Worm (Caenorhabditis elegans) whole organism, young adult: ENCODE measurements around the gene Y57G7A.6.

Experiments used
- B0019.2 ChIP-seq: fragments of 200-800 bp; sonication (Bioruptor generic); conservative IDR thresholded peaks from 2 replicates; pipeline ENCODE4 v1.3.6; 2022; ENCODE audit warnings: missing genetic modification reagents, missing genetic modification characterization, missing compliant biosample characterization
- F22D6.2 ChIP-seq: sonication (generic microtip); optimal IDR thresholded peaks from 2 replicates; lab custom pipeline; 2016; ENCODE audit warnings: mild to moderate bottlenecking, missing genetic modification characterization, missing compliant biosample characterization
- F33H1.4 ChIP-seq: fragments of 200-800 bp; sonication (Bioruptor generic); IDR thresholded peaks from 2 replicates; pipeline ENCODE4 v1.3.6; 2022; ENCODE audit warnings: missing genetic modification reagents, missing genetic modification characterization, missing compliant biosample characterization
- F52B5.7 ChIP-seq: sonication (generic microtip); optimal IDR thresholded peaks from 2 replicates; lab custom pipeline; 2016; ENCODE audit warnings: mild to moderate bottlenecking, missing genetic modification characterization, missing compliant biosample characterization
- F57A8.1 ChIP-seq: fragments of 200-800 bp; sonication (Bioruptor generic); optimal IDR thresholded peaks from 2 replicates; lab custom pipeline; 2018; ENCODE audit warnings: mild to moderate bottlenecking, missing genetic modification characterization, moderate library complexity, missing compliant biosample characterization
- K12H6.12 ChIP-seq: fragments of 200-800 bp; sonication (Bioruptor generic); optimal IDR thresholded peaks from 2 replicates; lab custom pipeline; 2018; ENCODE audit warnings: mild to moderate bottlenecking, missing genetic modification characterization, missing compliant biosample characterization
- T07F8.4 ChIP-seq: sonication (generic microtip); optimal IDR thresholded peaks from 2 replicates; lab custom pipeline; 2016; ENCODE audit warnings: mild to moderate bottlenecking, missing genetic modification characterization, moderate library complexity, missing compliant biosample characterization
- Y79H2A.3 ChIP-seq: fragments of 200-800 bp; sonication (Bioruptor generic); conservative IDR thresholded peaks from 2 replicates; pipeline ENCODE4 v1.3.6; 2022; ENCODE audit warnings: missing genetic modification reagents, missing genetic modification characterization, missing compliant biosample characterization
- ama-1 ChIP-seq, 3 experiments: fragments of 150-350 bp in 1 of 3; sonication (generic microtip) in 2 of 3; optimal IDR thresholded peaks; 2 replicates each; lab custom pipeline; 2014 to 2018; ENCODE audit warnings: missing biosample characterization in 2 of 3, missing genetic modification characterization in 2 of 3, missing genetic modification reagents in 2 of 3
- aptf-3 ChIP-seq: fragments of 200-800 bp; sonication (Bioruptor generic); IDR thresholded peaks from 2 replicates; pipeline ENCODE4 v1.3.6; 2022; ENCODE audit warnings: missing genetic modification characterization, missing compliant biosample characterization
- attf-3 ChIP-seq: fragments of 200-800 bp; sonication (Bioruptor generic); conservative IDR thresholded peaks from 2 replicates; pipeline ENCODE4 v1.3.6; 2022; ENCODE audit warnings: missing genetic modification reagents, missing genetic modification characterization, missing compliant biosample characterization
- bed-2 ChIP-seq: fragments of 200-800 bp; sonication (Bioruptor generic); IDR thresholded peaks from 2 replicates; pipeline ENCODE4 v1.3.6; 2022; ENCODE audit warnings: missing genetic modification reagents, missing genetic modification characterization, missing compliant biosample characterization
- ccch-3 ChIP-seq: fragments of 200-800 bp; sonication (Bioruptor generic); optimal IDR thresholded peaks from 2 replicates; lab custom pipeline; 2018; ENCODE audit warnings: mild to moderate bottlenecking, missing genetic modification characterization, missing compliant biosample characterization
- cebp-1 ChIP-seq, 2 experiments: fragments of 200-800 bp in 1 of 2; sonication (Bioruptor generic) in 1 of 2; sonication (generic microtip) in 1 of 2; IDR thresholded peaks in 1 of 2; optimal IDR thresholded peaks in 1 of 2; 2 replicates each; pipeline versions ENCODE4 v1.3.6 to Lab custom; 2017 to 2022; ENCODE audit warnings: missing compliant biosample characterization in 2 of 2, missing genetic modification characterization in 2 of 2, mild to moderate bottlenecking in 1 of 2, missing genetic modification reagents in 1 of 2, moderate library complexity in 1 of 2
- ceh-100 ChIP-seq: fragments of 200-800 bp; sonication (Bioruptor generic); IDR thresholded peaks from 2 replicates; pipeline ENCODE4 v1.3.6; 2022; ENCODE audit warnings: missing genetic modification reagents, missing genetic modification characterization, missing compliant biosample characterization
- ceh-27 ChIP-seq: fragments of 200-800 bp; sonication (Bioruptor generic); optimal IDR thresholded peaks from 2 replicates; lab custom pipeline; 2018; ENCODE audit warnings: mild to moderate bottlenecking, missing genetic modification characterization, moderate library complexity, missing compliant biosample characterization
- ceh-40 ChIP-seq: fragments of 200-800 bp; sonication (Bioruptor generic); IDR thresholded peaks from 2 replicates; pipeline ENCODE4 v1.3.6; 2022; ENCODE audit warnings: missing genetic modification characterization, missing compliant biosample characterization
- ceh-79 ChIP-seq: sonication (generic microtip); optimal IDR thresholded peaks from 2 replicates; lab custom pipeline; 2017; ENCODE audit warnings: mild to moderate bottlenecking, missing genetic modification characterization, missing compliant biosample characterization
- egrh-3 ChIP-seq: fragments of 200-800 bp; sonication (Bioruptor generic); IDR thresholded peaks from 2 replicates; pipeline ENCODE4 v1.3.6; 2022; ENCODE audit warnings: missing genetic modification reagents, missing genetic modification characterization, missing compliant biosample characterization
- ekl-4 ChIP-seq: fragments of 200-800 bp; sonication (Bioruptor generic); IDR thresholded peaks from 2 replicates; pipeline ENCODE4 v1.3.6; 2022; ENCODE audit warnings: missing genetic modification reagents, missing genetic modification characterization, missing compliant biosample characterization
- ets-4 ChIP-seq: fragments of 200-800 bp; sonication (Bioruptor generic); optimal IDR thresholded peaks from 2 replicates; lab custom pipeline; 2018; ENCODE audit warnings: mild to moderate bottlenecking, missing genetic modification characterization, missing compliant biosample characterization
- hmg-1.2 ChIP-seq: fragments of 200-800 bp; sonication (Bioruptor generic); IDR thresholded peaks from 2 replicates; pipeline ENCODE4 v1.3.6; 2022; ENCODE audit warnings: missing genetic modification reagents, missing genetic modification characterization, missing compliant biosample characterization
- hmg-20 ChIP-seq: fragments of 200-800 bp; sonication (Bioruptor generic); IDR thresholded peaks from 2 replicates; pipeline ENCODE4 v1.3.6; 2022; ENCODE audit warnings: missing genetic modification reagents, missing genetic modification characterization, missing compliant biosample characterization
- lin-35 ChIP-seq, 3 experiments: fragments of 150-350 bp in 2 of 3; sonication (generic microtip) in 1 of 3; optimal IDR thresholded peaks; 2 replicates each; lab custom pipeline; 2014 to 2018; ENCODE audit warnings: missing biosample characterization in 3 of 3, missing genetic modification characterization in 3 of 3, missing genetic modification reagents in 3 of 3
- lsy-27 ChIP-seq: sonication (generic microtip); optimal IDR thresholded peaks from 2 replicates; lab custom pipeline; 2017; ENCODE audit warnings: missing genetic modification characterization, mild to moderate bottlenecking, missing compliant biosample characterization, antibody characterized with exemption, missing genotype, borderline replicate concordance; ENCODE audit not compliant: insufficient read depth
- mes-4 ChIP-seq: sonication (generic microtip); optimal IDR thresholded peaks from 2 replicates; lab custom pipeline; 2016; ENCODE audit warnings: missing genotype, missing genetic modification characterization, missing compliant biosample characterization
- mxl-1 ChIP-seq: sonication (generic microtip); optimal IDR thresholded peaks from 2 replicates; lab custom pipeline; 2016; ENCODE audit warnings: missing genetic modification characterization, missing compliant biosample characterization
- nfya-1 ChIP-seq: sonication (generic microtip); optimal IDR thresholded peaks from 2 replicates; lab custom pipeline; 2017; ENCODE audit warnings: antibody characterized with exemption, missing compliant biosample characterization, missing genetic modification characterization, borderline replicate concordance; ENCODE audit not compliant: insufficient read depth
- nfyb-1 ChIP-seq: fragments of 200-800 bp; sonication (Bioruptor generic); IDR thresholded peaks from 2 replicates; pipeline ENCODE4 v1.3.6; 2022; ENCODE audit warnings: missing genetic modification reagents, missing genetic modification characterization, missing compliant biosample characterization
- nhr-120 ChIP-seq: fragments of 200-800 bp; sonication (Bioruptor generic); IDR thresholded peaks from 2 replicates; pipeline ENCODE4 v1.3.6; 2022; ENCODE audit warnings: missing genetic modification characterization, missing compliant biosample characterization
- nhr-179 ChIP-seq: sonication (generic microtip); optimal IDR thresholded peaks from 2 replicates; lab custom pipeline; 2016; ENCODE audit warnings: mild to moderate bottlenecking, missing genetic modification characterization, missing compliant biosample characterization
- nhr-80 ChIP-seq: sonication (generic microtip); optimal IDR thresholded peaks from 2 replicates; lab custom pipeline; 2016; ENCODE audit warnings: missing genetic modification characterization, missing compliant biosample characterization
- nhr-90 ChIP-seq: sonication (generic microtip); optimal IDR thresholded peaks from 2 replicates; lab custom pipeline; 2016; ENCODE audit warnings: missing genotype, mild to moderate bottlenecking, missing genetic modification characterization, missing compliant biosample characterization
- rcor-1 ChIP-seq: fragments of 200-800 bp; sonication (Bioruptor generic); IDR thresholded peaks from 2 replicates; pipeline ENCODE4 v1.3.6; 2022; ENCODE audit warnings: missing genetic modification reagents, missing genetic modification characterization, missing compliant biosample characterization
- rpc-1 ChIP-seq, 2 experiments: fragments of 150-350 bp in 1 of 2; sonication (generic microtip) in 1 of 2; optimal IDR thresholded peaks; 2 replicates each; lab custom pipeline; 2014 to 2018; ENCODE audit warnings: missing biosample characterization in 1 of 2, missing genetic modification characterization in 1 of 2, missing genetic modification reagents in 1 of 2, missing genotype in 1 of 2
- sea-2 ChIP-seq: fragments of 200-800 bp; sonication (Bioruptor generic); IDR thresholded peaks from 2 replicates; pipeline ENCODE4 v1.3.6; 2022; ENCODE audit warnings: missing genetic modification characterization, missing compliant biosample characterization
- snpc-4 ChIP-seq, 5 experiments: fragments of 150-350 bp in 1 of 5; sonication (generic microtip) in 4 of 5; optimal IDR thresholded peaks; 2 replicates each; lab custom pipeline; 2014 to 2018; ENCODE audit warnings: missing genetic modification characterization in 5 of 5, missing biosample characterization in 3 of 5, antibody characterized with exemption in 2 of 5, mild to moderate bottlenecking in 2 of 5, missing compliant biosample characterization in 2 of 5, missing genotype in 2 of 5, moderate library complexity in 2 of 5, missing genetic modification reagents in 1 of 5
- somi-1 ChIP-seq: fragments of 200-800 bp; sonication (Bioruptor generic); optimal IDR thresholded peaks from 2 replicates; lab custom pipeline; 2018; ENCODE audit warnings: mild to moderate bottlenecking, missing genetic modification characterization, missing compliant biosample characterization
- sptf-2 ChIP-seq: fragments of 200-800 bp; sonication (Bioruptor generic); optimal IDR thresholded peaks from 2 replicates; lab custom pipeline; 2018; ENCODE audit warnings: mild to moderate bottlenecking, missing genetic modification characterization, missing compliant biosample characterization
- unc-62 ChIP-seq: fragments of 150-350 bp; optimal IDR thresholded peaks from 2 replicates; lab custom pipeline; 2014; ENCODE audit warnings: missing biosample characterization, missing genetic modification reagents, missing genetic modification characterization
- zim-3 ChIP-seq: sonication (generic microtip); optimal IDR thresholded peaks from 2 replicates; lab custom pipeline; 2017; ENCODE audit warnings: mild to moderate bottlenecking, missing genetic modification characterization, moderate library complexity, missing compliant biosample characterization
- ztf-25 ChIP-seq: fragments of 200-800 bp; sonication (Bioruptor generic); IDR thresholded peaks from 2 replicates; pipeline ENCODE4 v1.3.6; 2022; ENCODE audit warnings: missing genetic modification reagents, missing genetic modification characterization, missing compliant biosample characterization

The Y57G7A.6 gene

ce11 chrII:1325604-1326003 lies 40.2 kb upstream of the Y57G7A.6 start:
- no peak for TF ChIP-seq K12H6.12 (tag; lab: Kevin White, UChicago)
- TF ChIP-seq hmg-1.2 (GFP tag; lab: Robert Waterston, UW) = peak; percentile 71
- TF ChIP-seq, all 124 proteins: peak for 1

- TF ChIP-seq ama-1 (optimal IDR thresholded peaks at IDR 0.05; lab: Kevin White, UChicago) = no peak
- no peak for TF ChIP-seq ama-1 (GFP tag; optimal IDR thresholded peaks at IDR 0.05; lab: Kevin White, UChicago)
- TF ChIP-seq lin-35 (GFP tag; optimal IDR thresholded peaks at IDR 0.05; lab: Kevin White, UChicago) = peak in 1 of 3 experiments; percentile 13
These were observed 38.6 kb upstream of the Y57G7A.6 start for ce11 chrII:1324017-1324416.

- no peak for TF ChIP-seq sptf-2 (GFP tag; lab: Kevin White, UChicago)
- TF ChIP-seq T07F8.4 = no peak
- TF ChIP-seq B0019.2 (GFP tag; lab: Robert Waterston, UW) = no peak
- TF ChIP-seq ztf-25 (GFP tag; lab: Robert Waterston, UW) = no peak
- TF ChIP-seq aptf-3 (GFP tag; lab: Robert Waterston, UW) = no peak
- TF ChIP-seq nhr-179 (tag; lab: Kevin White, UChicago) = no peak
- TF ChIP-seq ama-1 (optimal IDR thresholded peaks at IDR 0.05; lab: Kevin White, UChicago) = no peak
- TF ChIP-seq ama-1 (GFP tag; optimal IDR thresholded peaks at IDR 0.05; lab: Kevin White, UChicago) = peak in 1 of 2 experiments; percentile 1
- no peak for TF ChIP-seq sea-2
- TF ChIP-seq ceh-40 (GFP tag; lab: Robert Waterston, UW) = no peak
- TF ChIP-seq rcor-1 (GFP tag; lab: Robert Waterston, UW) = 0 out of 2 replicates have a peak, but pooled peaks have one; percentile 27
- no peak for TF ChIP-seq cebp-1 (GFP tag; IDR thresholded peaks at IDR 0.05; lab: Robert Waterston, UW)
- peak; percentile 74 for TF ChIP-seq cebp-1 (tag; optimal IDR thresholded peaks at IDR 0.05; lab: Kevin White, UChicago)
- no peak for TF ChIP-seq hmg-20 (GFP tag; lab: Robert Waterston, UW)
- TF ChIP-seq mxl-1 (tag; lab: Kevin White, UChicago) = no peak
- TF ChIP-seq rpc-1 (optimal IDR thresholded peaks at IDR 0.05; lab: Kevin White, UChicago) = no peak
- no peak for TF ChIP-seq rpc-1 (tag; optimal IDR thresholded peaks at IDR 0.05; lab: Kevin White, UChicago)
- no peak for TF ChIP-seq somi-1 (GFP tag; lab: Kevin White, UChicago)
- no peak for TF ChIP-seq nhr-90 (tag; lab: Kevin White, UChicago)
- no peak for TF ChIP-seq zim-3
- peak; percentile 71 for TF ChIP-seq F52B5.7
- TF ChIP-seq attf-3 = no peak
- TF ChIP-seq nhr-80 (tag; lab: Kevin White, UChicago) = no peak
- no peak for TF ChIP-seq F33H1.4 (GFP tag; lab: Robert Waterston, UW)
- TF ChIP-seq snpc-4 (GFP tag; optimal IDR thresholded peaks at IDR 0.05; lab: Kevin White, UChicago) = no peak
- TF ChIP-seq snpc-4 (tag; optimal IDR thresholded peaks at IDR 0.05; lab: Kevin White, UChicago) = peak in 2 of 4 experiments; percentile 20 to 46
- TF ChIP-seq unc-62 (GFP tag; lab: Kevin White, UChicago) = no peak
- no peak for TF ChIP-seq F22D6.2 (tag; lab: Kevin White, UChicago)
- peak; percentile 25 for TF ChIP-seq ceh-27
- no peak for TF ChIP-seq lsy-27 (tag; lab: Kevin White, UChicago)
- no peak for TF ChIP-seq bed-2 (GFP tag; lab: Robert Waterston, UW)
- TF ChIP-seq ceh-100 (GFP tag; lab: Robert Waterston, UW) = no peak
- peak; percentile 44; the same call in 1 of the 2 replicates for TF ChIP-seq hmg-1.2 (GFP tag; lab: Robert Waterston, UW)
- no peak for TF ChIP-seq nhr-120 (GFP tag; lab: Robert Waterston, UW)
- no peak for TF ChIP-seq ets-4 (GFP tag; lab: Kevin White, UChicago)
- no peak for TF ChIP-seq F57A8.1 (GFP tag; lab: Kevin White, UChicago)
- TF ChIP-seq ekl-4 = peak; percentile 76
- TF ChIP-seq Y79H2A.3 (GFP tag; lab: Robert Waterston, UW) = no peak
- peak; percentile 61 for TF ChIP-seq ceh-79 (tag; lab: Kevin White, UChicago)
- peak; percentile 77; the same call in 1 of the 2 replicates for TF ChIP-seq egrh-3 (GFP tag; lab: Robert Waterston, UW)
- TF ChIP-seq nfya-1 (tag; lab: Kevin White, UChicago) = no peak
- TF ChIP-seq nfyb-1 (GFP tag; lab: Robert Waterston, UW) = no peak
- no peak for TF ChIP-seq ccch-3 (GFP tag; lab: Kevin White, UChicago)
- TF ChIP-seq mes-4 (tag; lab: Kevin White, UChicago) = no peak
These were observed 37.8 kb upstream of the Y57G7A.6 start for ce11 chrII:1323190-1323651.
